Worm (Caenorhabditis elegans) whole organism, late embryonic: ENCODE measurements around the gene jud-4.

Experiments
- C08G9.2 ChIP-seq: sonication (generic microtip); optimal IDR thresholded peaks from 2 replicates; lab custom pipeline; 2016; ENCODE audit warnings: mild to moderate bottlenecking, missing genetic modification characterization, moderate library complexity, missing compliant biosample characterization
- C38D4.7 ChIP-seq: fragments of 200-800 bp; sonication (Bioruptor generic); optimal IDR thresholded peaks from 2 replicates; lab custom pipeline; 2018; ENCODE audit warnings: mild to moderate bottlenecking, missing genetic modification characterization, moderate library complexity, missing compliant biosample characterization
- F13H6.1 ChIP-seq: sonication (generic microtip); optimal IDR thresholded peaks from 2 replicates; lab custom pipeline; 2016; ENCODE audit warnings: missing genetic modification characterization, missing compliant biosample characterization
- K09A11.1 ChIP-seq: sonication (generic microtip); optimal IDR thresholded peaks from 2 replicates; lab custom pipeline; 2017; ENCODE audit warnings: antibody characterized with exemption, mild to moderate bottlenecking, missing genetic modification characterization, missing compliant biosample characterization; ENCODE audit not compliant: insufficient read depth
- T23F11.4 ChIP-seq: fragments of 200-800 bp; sonication (Bioruptor generic); optimal IDR thresholded peaks from 2 replicates; lab custom pipeline; 2018; ENCODE audit warnings: mild to moderate bottlenecking, missing genetic modification characterization, missing compliant biosample characterization
- Y22D7AL.16 ChIP-seq: sonication (generic microtip); optimal IDR thresholded peaks from 2 replicates; lab custom pipeline; 2016; ENCODE audit warnings: missing genetic modification characterization, missing compliant biosample characterization
- ama-1 ChIP-seq: fragments of 150-350 bp; optimal IDR thresholded peaks from 2 replicates; lab custom pipeline; 2014
- ceh-14 ChIP-seq: sonication (generic microtip); optimal IDR thresholded peaks from 2 replicates; lab custom pipeline; 2016; ENCODE audit warnings: missing genotype, missing genetic modification characterization, missing compliant biosample characterization
- ceh-18 ChIP-seq: sonication (generic microtip); optimal IDR thresholded peaks from 2 replicates; lab custom pipeline; 2016; ENCODE audit warnings: missing genetic modification characterization, missing compliant biosample characterization
- ceh-2 ChIP-seq: sonication (generic microtip); optimal IDR thresholded peaks from 2 replicates; lab custom pipeline; 2016; ENCODE audit warnings: missing genotype, missing genetic modification characterization, missing compliant biosample characterization
- ceh-22 ChIP-seq: sonication (generic microtip); optimal IDR thresholded peaks from 2 replicates; lab custom pipeline; 2017; ENCODE audit warnings: missing biosample characterization, missing genetic modification characterization
- ceh-24 ChIP-seq: sonication (generic microtip); optimal IDR thresholded peaks from 2 replicates; lab custom pipeline; 2016; ENCODE audit warnings: mild to moderate bottlenecking, missing genetic modification characterization, missing compliant biosample characterization
- ceh-30 ChIP-seq: fragments of 150-350 bp; optimal IDR thresholded peaks from 2 replicates; lab custom pipeline; 2014; ENCODE audit warnings: missing biosample characterization, missing genetic modification characterization
- ceh-31 ChIP-seq: sonication (generic microtip); optimal IDR thresholded peaks from 2 replicates; lab custom pipeline; 2016; ENCODE audit warnings: missing genetic modification characterization, missing compliant biosample characterization
- ceh-34 ChIP-seq: sonication (generic microtip); optimal IDR thresholded peaks from 2 replicates; lab custom pipeline; 2016; ENCODE audit warnings: mild to moderate bottlenecking, missing genetic modification characterization, missing compliant biosample characterization
- ceh-48 ChIP-seq: sonication (generic microtip); optimal IDR thresholded peaks from 2 replicates; lab custom pipeline; 2016; ENCODE audit warnings: missing genetic modification characterization, inconsistent platforms, missing compliant biosample characterization
- ceh-6 ChIP-seq: fragments of 200-800 bp; sonication (Bioruptor generic); optimal IDR thresholded peaks from 2 replicates; lab custom pipeline; 2018; ENCODE audit warnings: mild to moderate bottlenecking, missing genetic modification characterization, missing compliant biosample characterization
- dmd-4 ChIP-seq: sonication (generic microtip); optimal IDR thresholded peaks from 2 replicates; lab custom pipeline; 2016; ENCODE audit warnings: borderline replicate concordance, missing genetic modification characterization, missing compliant biosample characterization
- elt-2 ChIP-seq: sonication (generic microtip); optimal IDR thresholded peaks from 2 replicates; lab custom pipeline; 2016; ENCODE audit warnings: missing genetic modification reagents, missing genetic modification characterization, missing compliant biosample characterization
- elt-4 ChIP-seq: sonication (generic microtip); optimal IDR thresholded peaks from 2 replicates; lab custom pipeline; 2016; ENCODE audit warnings: missing genetic modification characterization, missing compliant biosample characterization
- ets-4 ChIP-seq: sonication (generic microtip); optimal IDR thresholded peaks from 2 replicates; lab custom pipeline; 2016; ENCODE audit warnings: missing genetic modification characterization, missing compliant biosample characterization
- eyg-1 ChIP-seq: sonication (generic microtip); optimal IDR thresholded peaks from 2 replicates; lab custom pipeline; 2016; ENCODE audit warnings: missing genotype, missing genetic modification characterization, missing compliant biosample characterization
- fkh-10 ChIP-seq: fragments of 150-350 bp; optimal IDR thresholded peaks from 2 replicates; lab custom pipeline; 2014; ENCODE audit warnings: missing biosample characterization, missing genetic modification reagents, missing genetic modification characterization
- fkh-6 ChIP-seq: sonication (generic microtip); optimal IDR thresholded peaks from 2 replicates; lab custom pipeline; 2016; ENCODE audit warnings: missing genetic modification characterization, missing compliant biosample characterization
- hlh-30 ChIP-seq: sonication (generic microtip); optimal IDR thresholded peaks from 2 replicates; lab custom pipeline; 2017; ENCODE audit warnings: antibody characterized with exemption, missing genetic modification characterization, missing compliant biosample characterization; ENCODE audit not compliant: insufficient read depth
- hlh-6 ChIP-seq: sonication (generic microtip); optimal IDR thresholded peaks from 2 replicates; lab custom pipeline; 2016; ENCODE audit warnings: missing genotype, missing genetic modification characterization, missing compliant biosample characterization
- lin-11 ChIP-seq: fragments of 200-800 bp; sonication (Bioruptor generic); optimal IDR thresholded peaks from 2 replicates; lab custom pipeline; 2018; ENCODE audit warnings: mild to moderate bottlenecking, missing genetic modification characterization, missing compliant biosample characterization
- madf-2 ChIP-seq: sonication (generic microtip); optimal IDR thresholded peaks from 2 replicates; lab custom pipeline; 2017; ENCODE audit warnings: missing genetic modification characterization, missing compliant biosample characterization
- nfya-1 ChIP-seq: sonication (generic microtip); optimal IDR thresholded peaks from 2 replicates; lab custom pipeline; 2017; ENCODE audit warnings: missing genetic modification characterization, mild to moderate bottlenecking, missing compliant biosample characterization, antibody characterized with exemption, moderate library complexity
- npax-4 ChIP-seq: sonication (generic microtip); optimal IDR thresholded peaks from 2 replicates; lab custom pipeline; 2016; ENCODE audit warnings: missing genetic modification characterization, missing compliant biosample characterization
- odd-2 ChIP-seq: sonication (generic microtip); optimal IDR thresholded peaks from 2 replicates; lab custom pipeline; 2017; ENCODE audit warnings: antibody characterized with exemption, mild to moderate bottlenecking, missing genetic modification characterization, missing compliant biosample characterization
- pag-3 ChIP-seq: sonication (generic microtip); optimal IDR thresholded peaks from 2 replicates; lab custom pipeline; 2016; ENCODE audit warnings: missing compliant biosample characterization, missing genetic modification characterization, borderline replicate concordance
- pat-9 ChIP-seq: fragments of 200-800 bp; sonication (Bioruptor generic); optimal IDR thresholded peaks from 2 replicates; lab custom pipeline; 2018; ENCODE audit warnings: mild to moderate bottlenecking, missing genetic modification characterization, moderate library complexity, missing compliant biosample characterization
- pax-1 ChIP-seq: fragments of 150-350 bp; optimal IDR thresholded peaks from 2 replicates; lab custom pipeline; 2014; ENCODE audit warnings: missing biosample characterization, missing genetic modification characterization
- pha-2 ChIP-seq: sonication (generic microtip); optimal IDR thresholded peaks from 2 replicates; lab custom pipeline; 2017; ENCODE audit warnings: mild to moderate bottlenecking, missing genetic modification characterization, missing compliant biosample characterization
- pha-4 ChIP-seq: fragments of 150-350 bp; optimal IDR thresholded peaks from 2 replicates; lab custom pipeline; 2018; ENCODE audit warnings: missing biosample characterization, missing genetic modification reagents, missing genetic modification characterization
- pqm-1 ChIP-seq: sonication (generic microtip); optimal IDR thresholded peaks from 2 replicates; lab custom pipeline; 2016; ENCODE audit warnings: missing genetic modification characterization, missing compliant biosample characterization
- ref-2 ChIP-seq: sonication (generic microtip); optimal IDR thresholded peaks from 2 replicates; lab custom pipeline; 2016; ENCODE audit warnings: missing genetic modification characterization, missing compliant biosample characterization
- rnt-1 ChIP-seq: sonication (generic microtip); optimal IDR thresholded peaks from 2 replicates; lab custom pipeline; 2016; ENCODE audit warnings: missing genetic modification characterization, missing compliant biosample characterization
- sdc-2 ChIP-seq: sonication (generic microtip); optimal IDR thresholded peaks from 2 replicates; lab custom pipeline; 2016; ENCODE audit warnings: missing genotype, missing genetic modification characterization, missing compliant biosample characterization
- sox-2 ChIP-seq: fragments of 200-800 bp; sonication (Bioruptor generic); IDR thresholded peaks from 2 replicates; pipeline ENCODE4 v1.3.6; 2022; ENCODE audit warnings: missing genetic modification reagents, missing genetic modification characterization, missing compliant biosample characterization
- sox-4 ChIP-seq: sonication (generic microtip); optimal IDR thresholded peaks from 2 replicates; lab custom pipeline; 2017; ENCODE audit warnings: mild to moderate bottlenecking, missing genetic modification characterization, inconsistent platforms, missing compliant biosample characterization
- syd-9 ChIP-seq: sonication (generic microtip); optimal IDR thresholded peaks from 2 replicates; lab custom pipeline; 2016; ENCODE audit warnings: mild to moderate bottlenecking, missing genetic modification characterization, moderate library complexity, missing compliant biosample characterization
- tbx-2 ChIP-seq: sonication (generic microtip); optimal IDR thresholded peaks from 2 replicates; lab custom pipeline; 2016; ENCODE audit warnings: missing genetic modification characterization, missing compliant biosample characterization
- ttx-3 ChIP-seq: sonication (generic microtip); optimal IDR thresholded peaks from 2 replicates; lab custom pipeline; 2016; ENCODE audit warnings: missing genetic modification reagents, missing genetic modification characterization, missing compliant biosample characterization
- unc-3 ChIP-seq, 2 experiments: fragments of 200-800 bp in 1 of 2; sonication (Bioruptor generic) in 1 of 2; sonication (generic microtip) in 1 of 2; conservative IDR thresholded peaks in 1 of 2; optimal IDR thresholded peaks in 1 of 2; 2 replicates each; pipeline versions ENCODE4 v1.3.6 to Lab custom; 2016 to 2022; ENCODE audit warnings: missing compliant biosample characterization in 2 of 2, missing genetic modification characterization in 2 of 2, missing genetic modification reagents in 1 of 2
- unc-55 ChIP-seq: sonication (generic microtip); optimal IDR thresholded peaks from 2 replicates; lab custom pipeline; 2017; ENCODE audit warnings: missing biosample characterization, missing genetic modification reagents, missing genetic modification characterization
- unc-86 ChIP-seq: sonication (generic microtip); optimal IDR thresholded peaks from 2 replicates; lab custom pipeline; 2016; ENCODE audit warnings: missing genetic modification characterization, missing compliant biosample characterization

The jud-4 gene

DNA sequence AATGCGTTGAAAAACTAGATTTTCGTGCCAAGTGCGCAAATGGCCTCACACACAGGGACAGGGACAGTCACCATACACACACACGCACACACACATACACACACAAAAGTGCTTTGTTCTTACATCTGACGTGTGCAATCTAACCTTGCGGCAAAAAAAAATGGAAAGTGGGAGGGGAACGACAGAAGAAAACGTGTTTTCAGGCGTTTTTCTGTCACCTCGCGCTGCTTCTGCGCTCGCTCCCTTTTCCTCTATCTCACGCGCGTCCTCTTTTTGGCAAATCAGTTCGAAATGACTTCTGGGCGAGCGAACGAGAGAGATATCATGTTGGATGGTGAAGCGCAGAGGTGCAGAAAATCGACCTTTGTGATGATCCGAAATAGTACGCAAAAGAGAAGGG, 9.8 kb upstream of the jud-4 start:
- TF ChIP-seq rnt-1 (tag; lab: Kevin White, UChicago) (peak; percentile 40), hlh-6 (tag; lab: Kevin White, UChicago) (no peak), ceh-2 (tag; lab: Kevin White, UChicago) (no peak), ets-4 (tag; lab: Kevin White, UChicago) (no peak), pha-2 (tag; lab: Kevin White, UChicago) (no peak), ceh-14 (tag; lab: Kevin White, UChicago) (no peak), ceh-18 (tag; lab: Kevin White, UChicago) (no peak), ceh-30 (tag; lab: Kevin White, UChicago) (no peak), odd-2 (tag; lab: Kevin White, UChicago) (no peak), hlh-30 (tag; lab: Kevin White, UChicago) (no peak), tbx-2 (peak; percentile 25)
- TF ChIP-seq, all 69 proteins: peak for 2

DNA sequence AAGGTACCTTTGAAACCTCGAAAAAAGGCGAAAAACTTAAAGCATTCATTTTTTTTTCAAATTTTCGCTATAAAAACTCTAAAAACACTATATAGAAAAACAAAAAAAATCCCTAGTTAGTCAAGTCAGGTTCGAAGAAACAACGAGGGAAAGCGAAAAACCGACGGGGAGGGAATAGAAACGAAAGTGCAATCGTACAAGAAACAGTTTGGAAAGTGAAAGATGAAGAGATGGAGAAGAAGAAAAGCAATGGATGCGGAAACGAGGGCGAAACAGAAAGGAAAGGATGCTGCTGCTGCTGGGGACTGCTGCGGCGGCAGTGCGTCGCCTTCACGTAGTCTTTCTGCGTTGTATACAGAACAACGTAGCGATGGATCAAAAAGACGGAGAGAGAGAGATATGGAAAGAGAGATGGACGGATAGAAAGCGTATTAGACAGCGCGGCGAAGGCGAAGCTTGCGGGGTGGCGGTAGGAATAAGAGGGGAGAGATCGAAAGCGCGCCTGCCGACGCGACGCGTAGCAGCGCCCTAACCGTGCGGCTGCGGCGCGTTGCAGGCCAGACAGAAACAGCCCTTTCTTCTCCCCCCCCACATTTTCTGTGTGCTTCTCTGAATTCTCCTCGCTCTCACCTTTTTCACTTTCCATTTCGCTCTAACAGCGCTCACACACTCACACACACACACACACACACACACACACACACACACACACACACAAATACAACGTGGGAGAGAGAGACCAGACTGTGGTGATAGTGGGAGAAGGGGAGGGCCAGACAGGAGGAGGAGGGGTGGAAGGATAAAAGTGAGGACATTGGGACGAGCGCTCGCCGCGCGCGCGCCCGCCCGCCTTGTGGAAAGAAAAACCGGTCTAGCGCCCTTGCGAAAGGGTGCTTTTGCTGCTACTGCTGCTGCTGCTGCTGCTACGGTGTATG, 8.8 kb upstream of the jud-4 start:
- TF ChIP-seq ceh-31 (peak; percentile 79), nfya-1 (tag; lab: Kevin White, UChicago) (peak; percentile 88), C08G9.2 (peak; percentile 45), pha-4 (tag; lab: Kevin White, UChicago) (no peak), fkh-10 (peak; percentile 51), F13H6.1 (tag; lab: Kevin White, UChicago) (peak; percentile 58), ttx-3 (no peak), npax-4 (tag; lab: Kevin White, UChicago) (no peak), hlh-30 (tag; lab: Kevin White, UChicago) (peak; percentile 24), lin-11 (tag; lab: Kevin White, UChicago) (no peak), ceh-34 (tag; lab: Kevin White, UChicago) (peak; percentile 90), fkh-6 (tag; lab: Kevin White, UChicago) (peak; percentile 19), ceh-6 (GFP tag; lab: Kevin White, UChicago) (peak; percentile 24), T23F11.4 (GFP tag; lab: Kevin White, UChicago) (peak; percentile 70), ceh-22 (tag; lab: Kevin White, UChicago) (no peak), ama-1 (lab: Kevin White, UChicago) (no peak), elt-4 (tag; lab: Kevin White, UChicago) (no peak), C38D4.7 (GFP tag; lab: Kevin White, UChicago) (peak; percentile 9), syd-9 (peak; percentile 76), unc-86 (tag; lab: Kevin White, UChicago) (no peak), ets-4 (tag; lab: Kevin White, UChicago) (peak; percentile 46), sdc-2 (tag; lab: Kevin White, UChicago) (peak; percentile 39), elt-2 (tag; lab: Kevin White, UChicago) (peak; percentile 52), pax-1 (no peak), madf-2 (tag; lab: Kevin White, UChicago) (peak; percentile 37), pat-9 (tag; lab: Kevin White, UChicago) (peak; percentile 76), ceh-30 (tag; lab: Kevin White, UChicago) (no peak), pqm-1 (tag; lab: Kevin White, UChicago) (no peak), sox-2 (GFP tag; lab: Robert Waterston, UW) (no peak), unc-55 (GFP tag; lab: Kevin White, UChicago) (no peak), ceh-48 (tag; lab: Kevin White, UChicago) (no peak), eyg-1 (tag; lab: Kevin White, UChicago) (no peak), unc-3 (GFP tag; conservative IDR thresholded peaks at IDR 0.05; lab: Robert Waterston, UW) (no peak), unc-3 (tag; optimal IDR thresholded peaks at IDR 0.05; lab: Kevin White, UChicago) (no peak), dmd-4 (tag; lab: Kevin White, UChicago) (no peak), ceh-24 (tag; lab: Kevin White, UChicago) (no peak), Y22D7AL.16 (tag; lab: Kevin White, UChicago) (no peak), pag-3 (no peak), ref-2 (peak; percentile 82), sox-4 (tag; lab: Kevin White, UChicago) (no peak), K09A11.1 (peak; percentile 37)
